Fruit fly (Drosophila melanogaster) whole organism, embryonic: ENCODE measurements around the gene a10.

ENCODE experiments used
- ATbp ChIP-seq: fragments of 200-800 bp; sonication (Bioruptor generic); optimal IDR thresholded peaks from 2 replicates; lab custom pipeline; 2017; ENCODE audit warnings: missing biosample characterization, mild to moderate bottlenecking, missing genetic modification characterization, missing genetic modification reagents
- CG10654 ChIP-seq: fragments of 200-800 bp; sonication (Bioruptor generic); optimal IDR thresholded peaks from 2 replicates; lab custom pipeline; 2016; ENCODE audit warnings: missing biosample characterization, missing genetic modification characterization
- CG11696 ChIP-seq: fragments of 200-800 bp; sonication (Bioruptor generic); IDR thresholded peaks from 2 replicates; pipeline ENCODE4 v1.3.6; 2022; ENCODE audit warnings: missing biosample characterization, missing genetic modification characterization
- CG12391 ChIP-seq: fragments of 200-800 bp; sonication (Bioruptor generic); optimal IDR thresholded peaks from 3 replicates; lab custom pipeline; 2018; ENCODE audit warnings: missing biosample characterization, mild to moderate bottlenecking, missing genetic modification characterization, moderate library complexity
- CG12769 ChIP-seq: fragments of 200-800 bp; sonication (Bioruptor generic); optimal IDR thresholded peaks from 2 replicates; lab custom pipeline; 2019; ENCODE audit warnings: missing biosample characterization, mild to moderate bottlenecking, missing genetic modification characterization, moderate library complexity
- CG13123 ChIP-seq: fragments of 200-800 bp; sonication (Bioruptor generic); optimal IDR thresholded peaks from 2 replicates; lab custom pipeline; 2016; ENCODE audit warnings: missing biosample characterization, missing genetic modification characterization
- CG13296 ChIP-seq: fragments of 200-800 bp; sonication (Bioruptor generic); optimal IDR thresholded peaks from 3 replicates; lab custom pipeline; 2018; ENCODE audit warnings: missing biosample characterization, mild to moderate bottlenecking, missing genetic modification characterization
- CG13624 ChIP-seq: fragments of 200-800 bp; sonication (Bioruptor generic); optimal IDR thresholded peaks from 2 replicates; lab custom pipeline; 2016; ENCODE audit warnings: missing biosample characterization, missing genetic modification characterization
- CG14014 ChIP-seq: fragments of 200-800 bp; sonication (Bioruptor generic); IDR thresholded peaks from 2 replicates; pipeline ENCODE4 v1.3.6; 2022; ENCODE audit warnings: missing biosample characterization, missing genetic modification characterization
- CG15601 ChIP-seq: fragments of 200-800 bp; sonication (Bioruptor generic); optimal IDR thresholded peaks from 3 replicates; lab custom pipeline; 2019; ENCODE audit warnings: missing biosample characterization, mild to moderate bottlenecking, missing genetic modification characterization, moderate library complexity
- CG17186 ChIP-seq: fragments of 200-800 bp; sonication (Bioruptor generic); optimal IDR thresholded peaks from 3 replicates; lab custom pipeline; 2017; ENCODE audit warnings: missing biosample characterization, missing genetic modification reagents, missing genetic modification characterization
- CG17361 ChIP-seq: fragments of 200-800 bp; sonication (Bioruptor generic); IDR thresholded peaks from 3 replicates; pipeline ENCODE4 v1.3.6; 2022; ENCODE audit warnings: missing biosample characterization, missing genetic modification characterization
- CG17385 ChIP-seq: fragments of 200-800 bp; sonication (Bioruptor generic); optimal IDR thresholded peaks from 3 replicates; lab custom pipeline; 2018; ENCODE audit warnings: missing biosample characterization, mild to moderate bottlenecking, missing genetic modification characterization
- CG17829 ChIP-seq: fragments of 200-800 bp; optimal IDR thresholded peaks from 2 replicates; lab custom pipeline; 2019; ENCODE audit warnings: missing biosample characterization, mild to moderate bottlenecking, missing genetic modification characterization, moderate library complexity
- CG3163 ChIP-seq: fragments of 200-800 bp; sonication (Bioruptor generic); optimal IDR thresholded peaks from 3 replicates; lab custom pipeline; 2016; ENCODE audit warnings: missing biosample characterization, missing genetic modification characterization
- CG32772 ChIP-seq: fragments of 200-800 bp; sonication (Bioruptor generic); IDR thresholded peaks from 2 replicates; pipeline ENCODE4 v1.3.6; 2022; ENCODE audit warnings: missing biosample characterization, missing genetic modification characterization
- CG3995 ChIP-seq: fragments of 200-800 bp; sonication (Bioruptor generic); optimal IDR thresholded peaks from 3 replicates; lab custom pipeline; 2016; ENCODE audit warnings: missing biosample characterization, missing genetic modification characterization
- CG43689 ChIP-seq: fragments of 200-800 bp; sonication (Bioruptor generic); IDR thresholded peaks from 2 replicates; pipeline ENCODE4 v1.3.6; 2022; ENCODE audit warnings: missing biosample characterization, missing genetic modification characterization
- CG6765 ChIP-seq: fragments of 200-800 bp; sonication (Bioruptor generic); optimal IDR thresholded peaks from 3 replicates; lab custom pipeline; 2017; ENCODE audit warnings: missing biosample characterization, mild to moderate bottlenecking, missing genetic modification characterization
- CG9797 ChIP-seq: fragments of 200-800 bp; sonication (Bioruptor generic); optimal IDR thresholded peaks from 3 replicates; lab custom pipeline; 2018; ENCODE audit warnings: missing biosample characterization, mild to moderate bottlenecking, missing genetic modification characterization
- CHES-1-like ChIP-seq: fragments of 200-800 bp; sonication (Bioruptor generic); optimal IDR thresholded peaks from 2 replicates; lab custom pipeline; 2016; ENCODE audit warnings: missing biosample characterization, missing genetic modification characterization
- D ChIP-seq, 2 experiments: fragments of 200-800 bp in 1 of 2; fragments of >200 bp in 1 of 2; sonication (Bioruptor generic) in 1 of 2; optimal IDR thresholded peaks; 2 replicates in 1 of 2; 3 replicates in 1 of 2; lab custom pipeline; 2017; ENCODE audit warnings: mild to moderate bottlenecking in 1 of 2, missing biosample characterization in 1 of 2, missing genetic modification characterization in 1 of 2, missing genetic modification reagents in 1 of 2
- D19A ChIP-seq: fragments of 200-800 bp; optimal IDR thresholded peaks from 3 replicates; lab custom pipeline; 2019; ENCODE audit warnings: missing biosample characterization, mild to moderate bottlenecking, missing genetic modification characterization, moderate library complexity
- D19B ChIP-seq: fragments of 200-800 bp; sonication (Bioruptor generic); optimal IDR thresholded peaks from 2 replicates; lab custom pipeline; 2017; ENCODE audit warnings: missing biosample characterization, mild to moderate bottlenecking, missing genetic modification characterization
- Dek ChIP-seq: fragments of 200-800 bp; sonication (Bioruptor generic); optimal IDR thresholded peaks from 3 replicates; lab custom pipeline; 2019; ENCODE audit warnings: missing biosample characterization, mild to moderate bottlenecking, missing genetic modification characterization, moderate library complexity
- Dip2 ChIP-seq: fragments of 200-800 bp; sonication (Bioruptor generic); IDR thresholded peaks from 2 replicates; pipeline ENCODE4 v1.3.6; 2022; ENCODE audit warnings: missing biosample characterization, missing genetic modification characterization
- ERR ChIP-seq: fragments of 200-800 bp; sonication (Bioruptor generic); optimal IDR thresholded peaks from 2 replicates; lab custom pipeline; 2016; ENCODE audit warnings: missing biosample characterization, missing genetic modification characterization
- Elba2 ChIP-seq: fragments of 200-800 bp; sonication (Bioruptor generic); optimal IDR thresholded peaks from 3 replicates; lab custom pipeline; 2016; ENCODE audit warnings: missing biosample characterization, missing genetic modification characterization
- H15 ChIP-seq: fragments of 200-800 bp; sonication (Bioruptor generic); IDR thresholded peaks from 3 replicates; pipeline ENCODE4 v1.3.6; 2022; ENCODE audit warnings: missing biosample characterization, missing genetic modification characterization
- HHEX ChIP-seq: fragments of 200-800 bp; sonication (Bioruptor generic); optimal IDR thresholded peaks from 3 replicates; lab custom pipeline; 2017; ENCODE audit warnings: missing biosample characterization, mild to moderate bottlenecking, missing genetic modification characterization, missing genetic modification reagents
- Hey ChIP-seq: fragments of 200-800 bp; sonication (Bioruptor generic); optimal IDR thresholded peaks from 3 replicates; lab custom pipeline; 2018; ENCODE audit warnings: missing biosample characterization, mild to moderate bottlenecking, missing genetic modification characterization
- Jarid2 ChIP-seq: fragments of 200-800 bp; sonication (Bioruptor generic); optimal IDR thresholded peaks from 3 replicates; lab custom pipeline; 2017; ENCODE audit warnings: mild to moderate bottlenecking, missing biosample characterization, missing genetic modification reagents, missing genetic modification characterization
- Mes4 ChIP-seq: fragments of 200-800 bp; sonication (Bioruptor generic); optimal IDR thresholded peaks from 2 replicates; lab custom pipeline; 2016; ENCODE audit warnings: missing biosample characterization, missing genetic modification characterization
- Neu2 ChIP-seq: fragments of 200-800 bp; sonication (Bioruptor generic); optimal IDR thresholded peaks from 3 replicates; lab custom pipeline; 2016; ENCODE audit warnings: missing biosample characterization, missing genetic modification characterization, borderline replicate concordance
- NfI ChIP-seq: fragments of 200-800 bp; sonication (Bioruptor generic); optimal IDR thresholded peaks from 3 replicates; lab custom pipeline; 2018; ENCODE audit warnings: missing biosample characterization, mild to moderate bottlenecking, missing genetic modification characterization, moderate library complexity
- Trl ChIP-seq, 3 experiments: fragments of >200 bp in 2 of 3; fragments of 200-800 bp in 1 of 3; sonication (Bioruptor generic) in 1 of 3; optimal IDR thresholded peaks; 2 replicates in 1 of 3; 3 replicates in 2 of 3; lab custom pipeline; 2016 to 2017; ENCODE audit warnings: missing biosample characterization in 1 of 3, missing genetic modification characterization in 1 of 3
- abd-A ChIP-seq: fragments of 200-800 bp; sonication (Bioruptor generic); optimal IDR thresholded peaks from 3 replicates; lab custom pipeline; 2019; ENCODE audit warnings: missing biosample characterization, mild to moderate bottlenecking, missing genetic modification characterization, moderate library complexity
- amos ChIP-seq: fragments of 200-800 bp; sonication (Bioruptor generic); IDR thresholded peaks from 2 replicates; pipeline ENCODE4 v1.3.6; 2022; ENCODE audit warnings: missing biosample characterization, missing genetic modification characterization; ENCODE audit not compliant: partially characterized antibody
- bsh ChIP-seq, 2 experiments: fragments of 200-800 bp; sonication (Bioruptor generic); optimal IDR thresholded peaks; 2 replicates each; lab custom pipeline; 2017 to 2018; ENCODE audit warnings: mild to moderate bottlenecking in 2 of 2, missing biosample characterization in 2 of 2, missing genetic modification characterization in 2 of 2, moderate library complexity in 1 of 2
- btn ChIP-seq: fragments of 200-800 bp; sonication (Bioruptor generic); optimal IDR thresholded peaks from 2 replicates; lab custom pipeline; 2016; ENCODE audit warnings: missing biosample characterization, missing genetic modification characterization
- chinmo ChIP-seq: fragments of 200-800 bp; sonication (Bioruptor generic); IDR thresholded peaks from 4 replicates; pipeline ENCODE4 v1.3.6; 2022; ENCODE audit warnings: missing biosample characterization, missing genetic modification characterization; ENCODE audit not compliant: partially characterized antibody
- dati ChIP-seq: fragments of 200-800 bp; sonication (Bioruptor generic); IDR thresholded peaks from 2 replicates; pipeline ENCODE4 v1.3.6; 2022; ENCODE audit warnings: missing biosample characterization, missing genetic modification characterization
- ind ChIP-seq: fragments of 200-800 bp; sonication (Bioruptor generic); optimal IDR thresholded peaks from 3 replicates; lab custom pipeline; 2016; ENCODE audit warnings: missing biosample characterization, missing genetic modification characterization
- knrl ChIP-seq: fragments of 200-800 bp; sonication (Bioruptor generic); IDR thresholded peaks from 3 replicates; pipeline ENCODE4 v1.3.6; 2022; ENCODE audit warnings: missing biosample characterization, missing genetic modification characterization; ENCODE audit not compliant: partially characterized antibody
- luna ChIP-seq: fragments of 200-800 bp; sonication (Bioruptor generic); optimal IDR thresholded peaks from 2 replicates; lab custom pipeline; 2016; ENCODE audit warnings: missing biosample characterization, missing genetic modification characterization
- pzg ChIP-seq: fragments of 200-800 bp; sonication (Bioruptor generic); optimal IDR thresholded peaks from 3 replicates; lab custom pipeline; 2018; ENCODE audit warnings: missing biosample characterization, mild to moderate bottlenecking, missing genetic modification characterization, moderate library complexity
- sima ChIP-seq: fragments of 200-800 bp; sonication (Bioruptor generic); optimal IDR thresholded peaks from 2 replicates; lab custom pipeline; 2016; ENCODE audit warnings: missing biosample characterization, missing genetic modification characterization
- tio ChIP-seq: fragments of 200-800 bp; sonication (Bioruptor generic); optimal IDR thresholded peaks from 2 replicates; lab custom pipeline; 2017; ENCODE audit warnings: missing biosample characterization, missing genetic modification characterization, inconsistent platforms
- trh ChIP-seq: fragments of 200-800 bp; sonication (Bioruptor generic); optimal IDR thresholded peaks from 2 replicates; lab custom pipeline; 2016; ENCODE audit warnings: missing biosample characterization, missing genetic modification characterization
- vvl ChIP-seq: fragments of 200-800 bp; sonication (Bioruptor generic); IDR thresholded peaks from 2 replicates; pipeline ENCODE4 v1.3.6; 2022; ENCODE audit warnings: missing biosample characterization, missing genetic modification characterization

The a10 gene

dm6 chr3L:17047811-17048239 lies 24.3 kb upstream of the a10 start (continued):
- TF ChIP-seq ATbp (GFP tag; lab: Kevin White, UChicago): peak; percentile 81
- no peak for TF ChIP-seq luna (GFP tag; lab: Kevin White, UChicago)
- no peak for TF ChIP-seq pzg
- TF ChIP-seq Dip2 (GFP tag; lab: Robert Waterston, UW): no peak
- 0 out of 3 replicates have a peak, but pooled peaks have one; percentile 8 for TF ChIP-seq knrl (GFP tag; lab: Robert Waterston, UW)
- TF ChIP-seq CG3163 (GFP tag; lab: Kevin White, UChicago): no peak
- no peak for TF ChIP-seq tio (GFP tag; lab: Kevin White, UChicago)
- TF ChIP-seq D (optimal IDR thresholded peaks at IDR 0.05; lab: Kevin White, UChicago): no peak
- peak; percentile 36 for TF ChIP-seq D (GFP tag; optimal IDR thresholded peaks at IDR 0.05; lab: Kevin White, UChicago)
- peak; percentile 5 for TF ChIP-seq HHEX (GFP tag; lab: Kevin White, UChicago)
- no peak for TF ChIP-seq H15 (GFP tag; lab: Robert Waterston, UW)
- TF ChIP-seq Dek (tag; lab: Kevin White, UChicago): no peak
- peak; percentile 11 for TF ChIP-seq abd-A (tag; lab: Kevin White, UChicago)
- TF ChIP-seq ERR (GFP tag; lab: Kevin White, UChicago): no peak
- TF ChIP-seq CG13123 (GFP tag; lab: Kevin White, UChicago): no peak
- no peak for TF ChIP-seq CG17829 (tag; lab: Kevin White, UChicago)
- no peak for TF ChIP-seq Elba2
- TF ChIP-seq trh (GFP tag; lab: Kevin White, UChicago): no peak
- no peak for TF ChIP-seq CG11696
- no peak for TF ChIP-seq btn (GFP tag; lab: Kevin White, UChicago)
- TF ChIP-seq CG14014 (GFP tag; lab: Robert Waterston, UW): no peak
- peak; percentile 46; the same call in 1 of the 2 replicates for TF ChIP-seq vvl
- no peak for TF ChIP-seq NfI (GFP tag; lab: Kevin White, UChicago)
- no peak for TF ChIP-seq D19A (tag; lab: Kevin White, UChicago)
- TF ChIP-seq CG17385 (GFP tag; lab: Kevin White, UChicago): peak; percentile 36
- no peak for TF ChIP-seq CHES-1-like
- no peak for TF ChIP-seq CG9797 (GFP tag; lab: Kevin White, UChicago)
- no peak for TF ChIP-seq dati (GFP tag; lab: Robert Waterston, UW)
- TF ChIP-seq CG32772 (GFP tag; lab: Robert Waterston, UW): no peak
- no peak for TF ChIP-seq CG43689
- TF ChIP-seq amos (GFP tag; lab: Robert Waterston, UW): no peak
- TF ChIP-seq CG10654 (GFP tag; lab: Kevin White, UChicago): no peak
- TF ChIP-seq CG17361 (GFP tag; lab: Robert Waterston, UW): no peak
- TF ChIP-seq D19B: no peak
- no peak for TF ChIP-seq CG3995 (GFP tag; lab: Kevin White, UChicago)
- peak in 1 of 2 experiments; percentile 63 for TF ChIP-seq bsh (GFP tag; optimal IDR thresholded peaks at IDR 0.05; lab: Kevin White, UChicago)
- peak; percentile 65 for TF ChIP-seq CG12769 (tag; lab: Kevin White, UChicago)
- no peak for TF ChIP-seq Jarid2 (GFP tag; lab: Kevin White, UChicago)
- TF ChIP-seq ind (GFP tag; lab: Kevin White, UChicago): no peak
- TF ChIP-seq Neu2 (GFP tag; lab: Kevin White, UChicago): no peak
- TF ChIP-seq CG6765 (GFP tag; lab: Kevin White, UChicago): no peak
- TF ChIP-seq Mes4: no peak
- TF ChIP-seq chinmo: no peak
- no peak for TF ChIP-seq CG13624
- peak; percentile 5 for TF ChIP-seq CG17186
- TF ChIP-seq CG13296: no peak
- TF ChIP-seq CG15601 (tag; lab: Kevin White, UChicago): peak; percentile 74
- no peak for TF ChIP-seq sima (GFP tag; lab: Kevin White, UChicago)
- TF ChIP-seq Trl (optimal IDR thresholded peaks at IDR 0.05; lab: Kevin White, UChicago): no peak
- no peak for TF ChIP-seq Trl (GFP tag; optimal IDR thresholded peaks at IDR 0.05; lab: Kevin White, UChicago)
- peak; percentile 12 for TF ChIP-seq CG12391
- TF ChIP-seq Hey (tag; lab: Kevin White, UChicago): no peak
